Fruit fly (Drosophila melanogaster) whole organism, embryonic: ENCODE results near the gene CG31219.
A peak's percentile ranks its signal among the peaks of the same experiment; 100 is the strongest.

Experiments used
- Adf1 ChIP-seq: fragments of 200-800 bp; sonication (Bioruptor generic); IDR thresholded peaks from 2 replicates; pipeline ENCODE4 v1.3.6; 2022; ENCODE audit warnings: missing biosample characterization, missing genetic modification characterization
- C15 ChIP-seq: fragments of 200-800 bp; sonication (Bioruptor generic); IDR thresholded peaks from 3 replicates; pipeline ENCODE4 v1.3.6; 2022; ENCODE audit warnings: missing biosample characterization, missing genetic modification characterization
- CG10147 ChIP-seq: fragments of 200-800 bp; sonication (Bioruptor generic); optimal IDR thresholded peaks from 2 replicates; lab custom pipeline; 2019; ENCODE audit warnings: missing biosample characterization, mild to moderate bottlenecking, missing genetic modification characterization, moderate library complexity
- CG10543 ChIP-seq: fragments of 200-800 bp; sonication (Bioruptor generic); optimal IDR thresholded peaks from 3 replicates; lab custom pipeline; 2017; ENCODE audit warnings: missing biosample characterization, mild to moderate bottlenecking, missing genetic modification characterization, moderate library complexity
- CG12155 ChIP-seq: fragments of 200-800 bp; sonication (Bioruptor generic); optimal IDR thresholded peaks from 3 replicates; lab custom pipeline; 2016; ENCODE audit warnings: missing biosample characterization, missing genetic modification characterization
- CG1233 ChIP-seq: fragments of 200-800 bp; sonication (Bioruptor generic); optimal IDR thresholded peaks from 4 replicates; lab custom pipeline; 2018; ENCODE audit warnings: missing biosample characterization, mild to moderate bottlenecking, missing genetic modification characterization
- CG12942 ChIP-seq: fragments of 200-800 bp; sonication (Bioruptor generic); optimal IDR thresholded peaks from 3 replicates; lab custom pipeline; 2016; ENCODE audit warnings: missing biosample characterization, missing genetic modification characterization
- CG13123 ChIP-seq: fragments of 200-800 bp; sonication (Bioruptor generic); optimal IDR thresholded peaks from 2 replicates; lab custom pipeline; 2016; ENCODE audit warnings: missing biosample characterization, missing genetic modification characterization
- CG13296 ChIP-seq: fragments of 200-800 bp; sonication (Bioruptor generic); optimal IDR thresholded peaks from 3 replicates; lab custom pipeline; 2018; ENCODE audit warnings: missing biosample characterization, mild to moderate bottlenecking, missing genetic modification characterization
- CG16813 ChIP-seq: fragments of 200-800 bp; sonication (Bioruptor generic); IDR thresholded peaks from 3 replicates; pipeline ENCODE4 v1.3.6; 2022; ENCODE audit warnings: missing biosample characterization, missing genetic modification characterization; ENCODE audit not compliant: partially characterized antibody
- CG17802 ChIP-seq: fragments of 200-800 bp; sonication (Bioruptor generic); optimal IDR thresholded peaks from 2 replicates; lab custom pipeline; 2018; ENCODE audit warnings: missing biosample characterization, mild to moderate bottlenecking, missing genetic modification characterization, moderate library complexity
- CG17829 ChIP-seq: fragments of 200-800 bp; optimal IDR thresholded peaks from 2 replicates; lab custom pipeline; 2019; ENCODE audit warnings: missing biosample characterization, mild to moderate bottlenecking, missing genetic modification characterization, moderate library complexity
- CG30431 ChIP-seq: fragments of 200-800 bp; sonication (Bioruptor generic); optimal IDR thresholded peaks from 2 replicates; lab custom pipeline; 2017; ENCODE audit warnings: missing biosample characterization, missing genetic modification characterization
- CG3847 ChIP-seq: fragments of 200-800 bp; sonication (Bioruptor generic); IDR thresholded peaks from 2 replicates; pipeline ENCODE4 v1.3.6; 2022; ENCODE audit warnings: missing biosample characterization, missing genetic modification characterization
- CG42726 ChIP-seq: fragments of 200-800 bp; sonication (Bioruptor generic); IDR thresholded peaks from 2 replicates; pipeline ENCODE4 v1.3.6; 2022; ENCODE audit warnings: missing biosample characterization, missing genetic modification characterization; ENCODE audit not compliant: partially characterized antibody
- CG4617 ChIP-seq: fragments of 200-800 bp; sonication (Bioruptor generic); optimal IDR thresholded peaks from 3 replicates; lab custom pipeline; 2016; ENCODE audit warnings: missing biosample characterization, missing genetic modification characterization, borderline replicate concordance
- CG6765 ChIP-seq: fragments of 200-800 bp; sonication (Bioruptor generic); optimal IDR thresholded peaks from 3 replicates; lab custom pipeline; 2017; ENCODE audit warnings: missing biosample characterization, mild to moderate bottlenecking, missing genetic modification characterization
- CG7271 ChIP-seq: fragments of 200-800 bp; sonication (Bioruptor generic); optimal IDR thresholded peaks from 2 replicates; lab custom pipeline; 2018; ENCODE audit warnings: missing biosample characterization, mild to moderate bottlenecking, missing genetic modification characterization, moderate library complexity
- CG8765 ChIP-seq: fragments of 200-800 bp; sonication (Bioruptor generic); IDR thresholded peaks from 2 replicates; pipeline ENCODE4 v1.3.6; 2022; ENCODE audit warnings: missing biosample characterization, missing genetic modification characterization
- CG9215 ChIP-seq: fragments of 200-800 bp; sonication (Bioruptor generic); IDR thresholded peaks from 2 replicates; pipeline ENCODE4 v1.3.6; 2022; ENCODE audit warnings: missing biosample characterization, missing genetic modification characterization
- CHES-1-like ChIP-seq: fragments of 200-800 bp; sonication (Bioruptor generic); optimal IDR thresholded peaks from 2 replicates; lab custom pipeline; 2016; ENCODE audit warnings: missing biosample characterization, missing genetic modification characterization
- Dip3 ChIP-seq: fragments of 200-800 bp; sonication (Bioruptor generic); optimal IDR thresholded peaks from 3 replicates; lab custom pipeline; 2016; ENCODE audit warnings: missing biosample characterization, missing genetic modification characterization
- Dp ChIP-seq: fragments of 200-800 bp; sonication (Bioruptor generic); optimal IDR thresholded peaks from 2 replicates; lab custom pipeline; 2018; ENCODE audit warnings: missing biosample characterization, mild to moderate bottlenecking, missing genetic modification characterization, moderate library complexity
- Dref ChIP-seq: fragments of 200-800 bp; sonication (Bioruptor generic); IDR thresholded peaks from 2 replicates; pipeline ENCODE4 v1.3.6; 2022; ENCODE audit warnings: missing biosample characterization, missing genetic modification characterization
- HLH54F ChIP-seq: fragments of 200-800 bp; sonication (Bioruptor generic); optimal IDR thresholded peaks from 3 replicates; lab custom pipeline; 2016; ENCODE audit warnings: missing biosample characterization, missing genetic modification characterization
- Hr51 ChIP-seq, 2 experiments: fragments of 200-800 bp; sonication (Bioruptor generic); optimal IDR thresholded peaks; 2 replicates in 1 of 2; 3 replicates in 1 of 2; lab custom pipeline; 2016 to 2018; ENCODE audit warnings: missing biosample characterization in 2 of 2, missing genetic modification characterization in 2 of 2, mild to moderate bottlenecking in 1 of 2, moderate library complexity in 1 of 2
- MBD-R2 ChIP-seq: fragments of 200-800 bp; sonication (Bioruptor generic); IDR thresholded peaks from 2 replicates; pipeline ENCODE4 v1.3.6; 2022; ENCODE audit warnings: missing biosample characterization, missing genetic modification characterization
- Max ChIP-seq: fragments of 200-800 bp; sonication (Bioruptor generic); optimal IDR thresholded peaks from 2 replicates; lab custom pipeline; 2016; ENCODE audit warnings: missing biosample characterization, mild to moderate bottlenecking, missing genetic modification characterization
- Neu2 ChIP-seq: fragments of 200-800 bp; sonication (Bioruptor generic); optimal IDR thresholded peaks from 3 replicates; lab custom pipeline; 2016; ENCODE audit warnings: missing biosample characterization, missing genetic modification characterization, borderline replicate concordance
- Nf-YA ChIP-seq: fragments of 200-800 bp; sonication (Bioruptor generic); IDR thresholded peaks from 2 replicates; pipeline ENCODE4 v1.3.6; 2022; ENCODE audit warnings: missing biosample characterization, missing genetic modification characterization
- Sox102F ChIP-seq: fragments of 200-800 bp; sonication (Bioruptor generic); optimal IDR thresholded peaks from 2 replicates; lab custom pipeline; 2018; ENCODE audit warnings: missing biosample characterization, mild to moderate bottlenecking, missing genetic modification characterization, moderate library complexity
- Trl ChIP-seq, 3 experiments: fragments of >200 bp in 2 of 3; fragments of 200-800 bp in 1 of 3; sonication (Bioruptor generic) in 1 of 3; optimal IDR thresholded peaks; 2 replicates in 1 of 3; 3 replicates in 2 of 3; lab custom pipeline; 2016 to 2017; ENCODE audit warnings: missing biosample characterization in 1 of 3, missing genetic modification characterization in 1 of 3
- Xrp1 ChIP-seq: fragments of 200-800 bp; sonication (Bioruptor generic); IDR thresholded peaks from 2 replicates; pipeline ENCODE4 v1.3.6; 2022; ENCODE audit warnings: missing biosample characterization, missing genetic modification characterization
- ash1 ChIP-seq: fragments of 200-800 bp; sonication (Bioruptor generic); optimal IDR thresholded peaks from 2 replicates; lab custom pipeline; 2018; ENCODE audit warnings: missing biosample characterization, mild to moderate bottlenecking, missing genetic modification characterization
- bbx ChIP-seq: fragments of 200-800 bp; sonication (Bioruptor generic); IDR thresholded peaks from 2 replicates; pipeline ENCODE4 v1.3.6; 2022; ENCODE audit warnings: missing biosample characterization, missing genetic modification characterization; ENCODE audit not compliant: partially characterized antibody
- cas ChIP-seq: fragments of 200-800 bp; sonication (Bioruptor generic); IDR thresholded peaks from 2 replicates; pipeline ENCODE4 v1.3.6; 2022; ENCODE audit warnings: missing biosample characterization, missing genetic modification characterization
- dysf ChIP-seq: fragments of 200-800 bp; sonication (Bioruptor generic); IDR thresholded peaks from 3 replicates; pipeline ENCODE4 v1.3.6; 2022; ENCODE audit warnings: missing biosample characterization, missing genetic modification characterization
- emc ChIP-seq: fragments of 200-800 bp; sonication (Bioruptor generic); optimal IDR thresholded peaks from 2 replicates; lab custom pipeline; 2016; ENCODE audit warnings: missing biosample characterization, missing genetic modification characterization
- eyg ChIP-seq: fragments of 200-800 bp; sonication (Bioruptor generic); optimal IDR thresholded peaks from 3 replicates; lab custom pipeline; 2016; ENCODE audit warnings: missing biosample characterization, missing genetic modification characterization
- kah ChIP-seq: fragments of 200-800 bp; sonication (Bioruptor generic); optimal IDR thresholded peaks from 2 replicates; lab custom pipeline; 2018; ENCODE audit warnings: missing biosample characterization, mild to moderate bottlenecking, missing genetic modification characterization
- ken ChIP-seq: fragments of 200-800 bp; sonication (Bioruptor generic); IDR thresholded peaks from 3 replicates; pipeline ENCODE4 v1.3.6; 2022; ENCODE audit warnings: missing biosample characterization, missing genetic modification characterization
- lbe ChIP-seq: fragments of 200-800 bp; sonication (Bioruptor generic); optimal IDR thresholded peaks from 2 replicates; lab custom pipeline; 2016; ENCODE audit warnings: missing biosample characterization, mild to moderate bottlenecking, missing genetic modification characterization
- oc ChIP-seq: fragments of 200-800 bp; sonication (Bioruptor generic); optimal IDR thresholded peaks from 2 replicates; lab custom pipeline; 2018; ENCODE audit warnings: missing biosample characterization, mild to moderate bottlenecking, missing genetic modification characterization, moderate library complexity
- phol ChIP-seq: fragments of 200-800 bp; sonication (Bioruptor generic); optimal IDR thresholded peaks from 3 replicates; lab custom pipeline; 2018; ENCODE audit warnings: missing biosample characterization, mild to moderate bottlenecking, missing genetic modification characterization, moderate library complexity
- pita ChIP-seq: fragments of 200-800 bp; sonication (Bioruptor generic); optimal IDR thresholded peaks from 2 replicates; lab custom pipeline; 2017; ENCODE audit warnings: missing biosample characterization, mild to moderate bottlenecking, missing genetic modification characterization
- repo ChIP-seq: fragments of 200-800 bp; sonication (Bioruptor generic); optimal IDR thresholded peaks from 2 replicates; lab custom pipeline; 2016; ENCODE audit warnings: missing biosample characterization, missing genetic modification characterization
- slbo ChIP-seq: fragments of 200-800 bp; sonication (Bioruptor generic); IDR thresholded peaks from 2 replicates; pipeline ENCODE4 v1.3.6; 2022; ENCODE audit warnings: missing biosample characterization, missing genetic modification characterization
- sob ChIP-seq: fragments of 200-800 bp; sonication (Bioruptor generic); IDR thresholded peaks from 2 replicates; pipeline ENCODE4 v1.3.6; 2022; ENCODE audit warnings: missing biosample characterization, missing genetic modification characterization
- tll ChIP-seq, 2 experiments: fragments of 200-800 bp in 1 of 2; fragments of >200 bp in 1 of 2; sonication (Bioruptor generic) in 1 of 2; optimal IDR thresholded peaks; 2 replicates each; lab custom pipeline; 2017 to 2019; ENCODE audit warnings: missing biosample characterization in 2 of 2, missing genetic modification characterization in 2 of 2, mild to moderate bottlenecking in 1 of 2, moderate library complexity in 1 of 2
- tup ChIP-seq: fragments of 200-800 bp; sonication (Bioruptor generic); optimal IDR thresholded peaks from 2 replicates; lab custom pipeline; 2016; ENCODE audit warnings: missing biosample characterization, mild to moderate bottlenecking, missing genetic modification characterization, moderate library complexity
- zf30C ChIP-seq: fragments of 200-800 bp; sonication (Bioruptor generic); optimal IDR thresholded peaks from 3 replicates; lab custom pipeline; 2018; ENCODE audit warnings: missing biosample characterization, mild to moderate bottlenecking, missing genetic modification characterization

The CG31219 gene

DNA sequence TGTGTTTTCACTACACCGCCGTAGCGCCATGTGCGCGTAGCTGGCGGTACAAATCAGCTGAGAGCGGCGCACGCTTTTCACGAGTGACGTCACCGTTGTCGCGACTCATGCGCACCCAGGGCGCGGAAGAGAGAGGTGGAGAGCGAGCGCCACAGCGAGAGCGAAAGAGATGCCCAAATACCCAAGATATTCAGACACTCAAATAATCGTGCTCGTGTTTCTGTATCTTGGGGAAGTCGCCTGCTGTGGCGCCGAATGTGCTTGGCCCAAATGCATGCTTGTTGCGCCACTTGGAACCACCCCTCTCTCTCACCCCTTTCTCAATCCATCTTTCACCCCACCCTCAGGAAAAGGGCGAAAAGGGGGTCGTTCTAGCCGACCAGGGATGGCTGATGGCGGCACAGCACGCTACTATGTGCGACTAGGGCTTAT, 18.1 kb upstream of the CG31219 start, which contains the start of gene CG6231 (continued):
- TF ChIP-seq CG13296 (GFP tag; lab: Kevin White, UChicago): no peak
- TF ChIP-seq Xrp1 (GFP tag; lab: Robert Waterston, UW): no peak
- no peak for TF ChIP-seq phol (tag; lab: Kevin White, UChicago)
- TF ChIP-seq CG17802 (tag; lab: Kevin White, UChicago): no peak
- no peak for TF ChIP-seq bbx
- TF ChIP-seq CG13123 (GFP tag; lab: Kevin White, UChicago): no peak
- no peak for TF ChIP-seq Dp (GFP tag; lab: Kevin White, UChicago)
- TF ChIP-seq Adf1 (GFP tag; lab: Robert Waterston, UW): peak; percentile 45; the same call in 1 of the 2 replicates
- TF ChIP-seq repo: no peak
- TF ChIP-seq Nf-YA (GFP tag; lab: Robert Waterston, UW): no peak; the same call in 1 of the 2 replicates
- no peak for TF ChIP-seq lbe (GFP tag; lab: Kevin White, UChicago)
- TF ChIP-seq kah (GFP tag; lab: Kevin White, UChicago): no peak
- no peak for TF ChIP-seq tll (GFP tag; optimal IDR thresholded peaks at IDR 0.05; lab: Kevin White, UChicago)
- peak; percentile 33 for TF ChIP-seq CG10543 (GFP tag; lab: Kevin White, UChicago)
- TF ChIP-seq CG12155 (GFP tag; lab: Kevin White, UChicago): no peak
- no peak for TF ChIP-seq CG10147 (GFP tag; lab: Kevin White, UChicago)
- TF ChIP-seq ash1 (GFP tag; lab: Kevin White, UChicago): no peak
- TF ChIP-seq cas (GFP tag; lab: Robert Waterston, UW): no peak
- TF ChIP-seq tup (GFP tag; lab: Kevin White, UChicago): no peak
- TF ChIP-seq CG1233 (GFP tag; lab: Kevin White, UChicago): no peak
- TF ChIP-seq Hr51 (GFP tag; optimal IDR thresholded peaks at IDR 0.05; lab: Kevin White, UChicago): no peak
- TF ChIP-seq C15 (GFP tag; lab: Robert Waterston, UW): no peak
- TF ChIP-seq ken (GFP tag; lab: Robert Waterston, UW): no peak
- no peak for TF ChIP-seq CG42726 (GFP tag; lab: Robert Waterston, UW)
- TF ChIP-seq sob (GFP tag; lab: Robert Waterston, UW): no peak
- TF ChIP-seq CG12942 (GFP tag; lab: Kevin White, UChicago): no peak
- TF ChIP-seq Max (GFP tag; lab: Kevin White, UChicago): no peak
- TF ChIP-seq emc (GFP tag; lab: Kevin White, UChicago): no peak
- no peak for TF ChIP-seq MBD-R2 (GFP tag; lab: Robert Waterston, UW)
- TF ChIP-seq zf30C (GFP tag; lab: Kevin White, UChicago): peak; percentile 18
- TF ChIP-seq CG8765 (GFP tag; lab: Robert Waterston, UW): no peak
- TF ChIP-seq Neu2: no peak
- no peak for TF ChIP-seq CG9215 (GFP tag; lab: Robert Waterston, UW)
- TF ChIP-seq CG6765: no peak
- TF ChIP-seq CG17829 (tag; lab: Kevin White, UChicago): no peak
- TF ChIP-seq slbo (GFP tag; lab: Robert Waterston, UW): no peak
- TF ChIP-seq dysf (GFP tag; lab: Robert Waterston, UW): no peak
- TF ChIP-seq CHES-1-like (GFP tag; lab: Kevin White, UChicago): no peak
- TF ChIP-seq Dip3 (GFP tag; lab: Kevin White, UChicago): no peak
- TF ChIP-seq CG30431 (GFP tag; lab: Kevin White, UChicago): no peak
- peak; percentile 67 to 75 for TF ChIP-seq Trl (optimal IDR thresholded peaks at IDR 0.05; lab: Kevin White, UChicago)
- TF ChIP-seq Trl (GFP tag; optimal IDR thresholded peaks at IDR 0.05; lab: Kevin White, UChicago): no peak
- no peak for TF ChIP-seq CG3847 (GFP tag; lab: Robert Waterston, UW)
- no peak for TF ChIP-seq oc
- no peak for TF ChIP-seq Sox102F (GFP tag; lab: Kevin White, UChicago)
- TF ChIP-seq CG4617: no peak
- peak; percentile 35; the same call in 1 of the 3 replicates for TF ChIP-seq CG16813 (GFP tag; lab: Robert Waterston, UW)
- TF ChIP-seq Dref (GFP tag; lab: Robert Waterston, UW): no peak
- TF ChIP-seq CG7271 (tag; lab: Kevin White, UChicago): no peak
- no peak for TF ChIP-seq eyg
- no peak for TF ChIP-seq HLH54F (GFP tag; lab: Kevin White, UChicago)
- TF ChIP-seq pita (GFP tag; lab: Kevin White, UChicago): no peak
